Worm (Caenorhabditis elegans) whole organism, L4 larva: ENCODE results near the gene C24D10.2.

Source experiments
- D1046.2 ChIP-seq: fragments of 200-800 bp; sonication (Bioruptor generic); IDR thresholded peaks from 2 replicates; pipeline ENCODE4 v1.3.6; 2022; ENCODE audit warnings: missing genetic modification characterization, missing compliant biosample characterization
- F26F4.8 ChIP-seq: fragments of 200-800 bp; sonication (Bioruptor generic); conservative IDR thresholded peaks from 2 replicates; pipeline ENCODE4 v1.3.6; 2022; ENCODE audit warnings: missing genetic modification characterization, missing compliant biosample characterization
- F37D6.2 ChIP-seq: sonication (generic microtip); optimal IDR thresholded peaks from 2 replicates; lab custom pipeline; 2016; ENCODE audit warnings: mild to moderate bottlenecking, missing genetic modification characterization, missing compliant biosample characterization
- R02D3.7 ChIP-seq: fragments of 150-350 bp; sonication (generic microtip); optimal IDR thresholded peaks from 3 replicates; lab custom pipeline; 2014; ENCODE audit warnings: missing biosample characterization, missing genetic modification characterization
- T20F7.1 ChIP-seq: fragments of 200-800 bp; sonication (Bioruptor generic); optimal IDR thresholded peaks from 2 replicates; lab custom pipeline; 2018; ENCODE audit warnings: mild to moderate bottlenecking, missing genetic modification characterization, missing compliant biosample characterization
- Y105C5A.15 ChIP-seq: fragments of 200-800 bp; sonication (Bioruptor generic); IDR thresholded peaks from 2 replicates; pipeline ENCODE4 v1.3.6; 2022; ENCODE audit warnings: missing genetic modification characterization, missing compliant biosample characterization
- Y48G9A.11 ChIP-seq: fragments of 200-800 bp; sonication (Bioruptor generic); IDR thresholded peaks from 2 replicates; pipeline ENCODE4 v1.3.6; 2022; ENCODE audit warnings: missing genetic modification reagents, missing genetic modification characterization, missing compliant biosample characterization
- ama-1 ChIP-seq: fragments of 150-350 bp; optimal IDR thresholded peaks from 2 replicates; lab custom pipeline; 2014; ENCODE audit warnings: inconsistent platforms, mixed read lengths
- attf-4 ChIP-seq: sonication (generic microtip); optimal IDR thresholded peaks from 3 replicates; lab custom pipeline; 2017; ENCODE audit warnings: missing biosample characterization, missing genetic modification characterization
- ceh-20 ChIP-seq: fragments of 200-800 bp; sonication (Bioruptor generic); IDR thresholded peaks from 2 replicates; pipeline ENCODE4 v1.3.6; 2022; ENCODE audit warnings: missing genetic modification reagents, missing genetic modification characterization, missing compliant biosample characterization
- ceh-28 ChIP-seq: fragments of 150-350 bp; optimal IDR thresholded peaks from 2 replicates; lab custom pipeline; 2014; ENCODE audit warnings: missing biosample characterization, missing genetic modification reagents, missing genetic modification characterization
- ceh-44 ChIP-seq: fragments of 200-800 bp; sonication (Bioruptor generic); IDR thresholded peaks from 2 replicates; pipeline ENCODE4 v1.3.6; 2022; ENCODE audit warnings: missing genetic modification reagents, missing genetic modification characterization, missing compliant biosample characterization
- ceh-62 ChIP-seq: sonication (generic microtip); optimal IDR thresholded peaks from 2 replicates; lab custom pipeline; 2017; ENCODE audit warnings: missing biosample characterization, missing genetic modification characterization
- cey-2 ChIP-seq: sonication (generic microtip); optimal IDR thresholded peaks from 3 replicates; lab custom pipeline; 2017; ENCODE audit warnings: missing genetic modification characterization, mild to moderate bottlenecking, missing compliant biosample characterization, antibody characterized with exemption, borderline replicate concordance; ENCODE audit not compliant: insufficient read depth
- daf-12 ChIP-seq: fragments of 150-350 bp; optimal IDR thresholded peaks from 2 replicates; lab custom pipeline; 2014; ENCODE audit warnings: missing biosample characterization, missing genetic modification reagents, missing genetic modification characterization
- daf-16 ChIP-seq, 3 experiments: sonication (generic microtip); optimal IDR thresholded peaks; 2 replicates each; lab custom pipeline; 2016 to 2017; ENCODE audit warnings: missing genetic modification characterization in 3 of 3, missing genetic modification reagents in 3 of 3, mild to moderate bottlenecking in 2 of 3, missing compliant biosample characterization in 2 of 3, missing biosample characterization in 1 of 3, moderate library complexity in 1 of 3
- daf-19 ChIP-seq: fragments of 200-800 bp; sonication (Bioruptor generic); conservative IDR thresholded peaks from 2 replicates; pipeline ENCODE4 v1.3.6; 2022; ENCODE audit warnings: missing genetic modification characterization, missing compliant biosample characterization
- dmd-8 ChIP-seq: fragments of 200-800 bp; sonication (Bioruptor generic); IDR thresholded peaks from 2 replicates; pipeline ENCODE4 v1.3.6; 2022; ENCODE audit warnings: missing genetic modification characterization, missing compliant biosample characterization
- hlh-11 ChIP-seq: fragments of 200-800 bp; sonication (Bioruptor generic); optimal IDR thresholded peaks from 2 replicates; lab custom pipeline; 2018; ENCODE audit warnings: mild to moderate bottlenecking, missing genetic modification characterization, missing compliant biosample characterization
- hlh-30 ChIP-seq: sonication (generic microtip); optimal IDR thresholded peaks from 2 replicates; lab custom pipeline; 2017; ENCODE audit warnings: antibody characterized with exemption, mild to moderate bottlenecking, missing genetic modification characterization, missing compliant biosample characterization; ENCODE audit not compliant: insufficient read depth
- lin-1 ChIP-seq: fragments of 200-800 bp; sonication (Bioruptor generic); IDR thresholded peaks from 2 replicates; pipeline ENCODE4 v1.3.6; 2022; ENCODE audit warnings: missing genetic modification reagents, missing genetic modification characterization, missing compliant biosample characterization
- lin-13 ChIP-seq: fragments of 150-350 bp; optimal IDR thresholded peaks from 2 replicates; lab custom pipeline; 2014; ENCODE audit warnings: missing biosample characterization, missing genetic modification reagents, missing genetic modification characterization
- lin-15B ChIP-seq: fragments of 150-350 bp; sonication (generic microtip); optimal IDR thresholded peaks from 3 replicates; lab custom pipeline; 2014; ENCODE audit warnings: missing biosample characterization, missing genetic modification characterization
- lir-3 ChIP-seq: sonication (generic microtip); optimal IDR thresholded peaks from 2 replicates; lab custom pipeline; 2016; ENCODE audit warnings: mild to moderate bottlenecking, missing genetic modification characterization, missing compliant biosample characterization
- lsy-2 ChIP-seq, 2 experiments: fragments of 150-350 bp in 1 of 2; sonication (generic microtip) in 1 of 2; optimal IDR thresholded peaks; 2 replicates each; lab custom pipeline; 2014 to 2017; ENCODE audit warnings: missing biosample characterization in 2 of 2, missing genetic modification characterization in 2 of 2
- madf-5 ChIP-seq, 2 experiments: fragments of 200-800 bp; sonication (Bioruptor generic); IDR thresholded peaks; 2 replicates each; pipeline ENCODE4 v1.3.6; 2022; ENCODE audit warnings: missing compliant biosample characterization in 2 of 2, missing genetic modification characterization in 2 of 2
- madf-9 ChIP-seq: fragments of 200-800 bp; sonication (Bioruptor generic); conservative IDR thresholded peaks from 2 replicates; pipeline ENCODE4 v1.3.6; 2022; ENCODE audit warnings: missing genetic modification reagents, missing genetic modification characterization, missing compliant biosample characterization
- mdl-1 ChIP-seq, 2 experiments: fragments of 150-350 bp in 1 of 2; sonication (generic microtip) in 1 of 2; optimal IDR thresholded peaks; 2 replicates each; lab custom pipeline; 2014 to 2017; ENCODE audit warnings: missing biosample characterization in 2 of 2, missing genetic modification characterization in 2 of 2
- mep-1 ChIP-seq: fragments of 150-350 bp; sonication (generic microtip); optimal IDR thresholded peaks from 3 replicates; lab custom pipeline; 2014; ENCODE audit warnings: missing biosample characterization, missing genetic modification characterization
- mes-2 ChIP-seq: sonication (generic microtip); optimal IDR thresholded peaks from 2 replicates; lab custom pipeline; 2016; ENCODE audit warnings: missing genotype, mild to moderate bottlenecking, missing genetic modification characterization, missing compliant biosample characterization; ENCODE audit not compliant: poor library complexity, severe bottlenecking
- mxl-2 ChIP-seq: fragments of 200-800 bp; sonication (Bioruptor generic); conservative IDR thresholded peaks from 2 replicates; pipeline ENCODE4 v1.3.6; 2022; ENCODE audit warnings: missing genetic modification reagents, missing genetic modification characterization, missing compliant biosample characterization
- nhr-102 ChIP-seq: sonication (generic microtip); optimal IDR thresholded peaks from 2 replicates; lab custom pipeline; 2016; ENCODE audit warnings: mild to moderate bottlenecking, missing genetic modification characterization, moderate library complexity, missing compliant biosample characterization
- nhr-42 ChIP-seq: fragments of 200-800 bp; sonication (Bioruptor generic); IDR thresholded peaks from 2 replicates; pipeline ENCODE4 v1.3.6; 2022; ENCODE audit warnings: missing genetic modification characterization, missing compliant biosample characterization
- nhr-48 ChIP-seq: sonication (generic microtip); optimal IDR thresholded peaks from 2 replicates; lab custom pipeline; 2016; ENCODE audit warnings: mild to moderate bottlenecking, missing genetic modification characterization, missing compliant biosample characterization
- nhr-6 ChIP-seq: fragments of 150-350 bp; optimal IDR thresholded peaks from 2 replicates; lab custom pipeline; 2014; ENCODE audit warnings: missing biosample characterization, missing genetic modification characterization
- pqm-1 ChIP-seq: sonication (generic microtip); optimal IDR thresholded peaks from 2 replicates; lab custom pipeline; 2017; ENCODE audit warnings: missing biosample characterization, missing genetic modification characterization
- rbr-2 ChIP-seq: sonication (generic microtip); optimal IDR thresholded peaks from 2 replicates; lab custom pipeline; 2016; ENCODE audit warnings: missing genotype, missing genetic modification characterization, missing compliant biosample characterization
- snpc-1.2 ChIP-seq: fragments of 200-800 bp; sonication (Bioruptor generic); IDR thresholded peaks from 2 replicates; pipeline ENCODE4 v1.3.6; 2022; ENCODE audit warnings: missing genetic modification reagents, missing genetic modification characterization, missing compliant biosample characterization
- snpc-4 ChIP-seq: fragments of 150-350 bp; optimal IDR thresholded peaks from 2 replicates; lab custom pipeline; 2014; ENCODE audit warnings: missing biosample characterization, missing genetic modification characterization
- spr-1 ChIP-seq: sonication (generic microtip); optimal IDR thresholded peaks from 2 replicates; lab custom pipeline; 2016; ENCODE audit warnings: mild to moderate bottlenecking, missing genetic modification characterization, missing compliant biosample characterization
- tra-1 ChIP-seq: fragments of 200-800 bp; sonication (Bioruptor generic); IDR thresholded peaks from 2 replicates; pipeline ENCODE4 v1.3.6; 2022; ENCODE audit warnings: missing genetic modification reagents, missing genetic modification characterization, missing compliant biosample characterization
- unc-130 ChIP-seq: sonication (generic microtip); optimal IDR thresholded peaks from 2 replicates; lab custom pipeline; 2016; ENCODE audit warnings: missing genetic modification reagents, missing genetic modification characterization, missing compliant biosample characterization
- unc-62 ChIP-seq, 3 experiments: fragments of 150-350 bp in 1 of 3; sonication (generic microtip); optimal IDR thresholded peaks in 2 of 3; peaks in 1 of 3; 1 replicate in 1 of 3; 2 replicates in 2 of 3; lab custom pipeline; 2014 to 2017; ENCODE audit warnings: missing biosample characterization in 3 of 3, missing genetic modification characterization in 3 of 3, missing genetic modification reagents in 3 of 3, missing genotype in 1 of 3
- zag-1 ChIP-seq: fragments of 150-350 bp; optimal IDR thresholded peaks from 2 replicates; lab custom pipeline; 2014; ENCODE audit warnings: missing biosample characterization, missing genetic modification characterization
- zfp-2 ChIP-seq: sonication (generic microtip); optimal IDR thresholded peaks from 2 replicates; lab custom pipeline; 2016; ENCODE audit warnings: mild to moderate bottlenecking, missing genetic modification characterization, missing compliant biosample characterization
- zfp-3 ChIP-seq: fragments of 200-800 bp; sonication (Bioruptor generic); conservative IDR thresholded peaks from 2 replicates; pipeline ENCODE4 v1.3.6; 2022; ENCODE audit warnings: missing genetic modification reagents, missing genetic modification characterization, missing compliant biosample characterization
- zip-2 ChIP-seq: fragments of 150-350 bp; optimal IDR thresholded peaks from 2 replicates; lab custom pipeline; 2014; ENCODE audit warnings: missing biosample characterization, missing genetic modification characterization
- ztf-7 ChIP-seq: fragments of 150-350 bp; optimal IDR thresholded peaks from 2 replicates; lab custom pipeline; 2014; ENCODE audit warnings: missing biosample characterization, missing genetic modification characterization

Gene C24D10.2

ce11 chrIV:5173032-5173431, 9.9 kb downstream of the C24D10.2 start, which contains the start of gene lam-1:
TSS of gene lam-1 (plus strand) at chrIV:5173332.
- TF ChIP-seq mxl-2 (no peak), snpc-4 (tag; lab: Kevin White, UChicago) (no peak), mdl-1 (tag; optimal IDR thresholded peaks at IDR 0.05; lab: Kevin White, UChicago) (no peak), Y48G9A.11 (GFP tag; lab: Robert Waterston, UW) (no peak), ztf-7 (tag; lab: Kevin White, UChicago) (no peak), lsy-2 (tag; optimal IDR thresholded peaks at IDR 0.05; lab: Kevin White, UChicago) (no peak), zag-1 (no peak), unc-130 (no peak), R02D3.7 (no peak), dmd-8 (GFP tag; lab: Robert Waterston, UW) (no peak), ceh-28 (no peak), lin-13 (GFP tag; lab: Kevin White, UChicago) (no peak), pqm-1 (tag; lab: Kevin White, UChicago) (no peak), mep-1 (tag; lab: Kevin White, UChicago) (no peak), F26F4.8 (GFP tag; lab: Robert Waterston, UW) (no peak), F37D6.2 (tag; lab: Kevin White, UChicago) (no peak), rbr-2 (tag; lab: Kevin White, UChicago) (no peak), D1046.2 (no peak), hlh-11 (tag; lab: Kevin White, UChicago) (no peak)

- peak in 1 of 2 experiments; percentile 28 for TF ChIP-seq mdl-1 (tag; optimal IDR thresholded peaks at IDR 0.05; lab: Kevin White, UChicago)
- peak; percentile 82 for TF ChIP-seq nhr-48 (tag; lab: Kevin White, UChicago)
- TF ChIP-seq ceh-62 (tag; lab: Kevin White, UChicago), result no peak
- peak; percentile 82 for TF ChIP-seq nhr-42 (GFP tag; lab: Robert Waterston, UW)
- peak; percentile 47 for TF ChIP-seq zfp-2 (tag; lab: Kevin White, UChicago)
- peak; percentile 92 for TF ChIP-seq spr-1
- peak; percentile 97 for TF ChIP-seq snpc-1.2
- TF ChIP-seq cey-2 (tag; lab: Kevin White, UChicago), result no peak
- TF ChIP-seq zip-2 (tag; lab: Kevin White, UChicago), result peak; percentile 49
- no peak; the same call in 1 of the 2 replicates for TF ChIP-seq zfp-3 (GFP tag; lab: Robert Waterston, UW)
- TF ChIP-seq daf-19 (GFP tag; lab: Robert Waterston, UW), result peak; percentile 65; the same call in 1 of the 2 replicates
- no peak for TF ChIP-seq zag-1
- peak in 1 of 2 experiments; percentile 86 for TF ChIP-seq unc-62 (GFP tag; optimal IDR thresholded peaks at IDR 0.05 in 1 of 2; lab: Kevin White, UChicago)
- TF ChIP-seq unc-62 (tag; optimal IDR thresholded peaks at IDR 0.05; lab: Kevin White, UChicago), result no peak
- peak; percentile 81 for TF ChIP-seq nhr-6 (tag; lab: Kevin White, UChicago)
- peak; percentile 91 for TF ChIP-seq lin-1 (GFP tag; lab: Robert Waterston, UW)
- peak; percentile 67; the same call in 1 of the 2 replicates for TF ChIP-seq tra-1 (GFP tag; lab: Robert Waterston, UW)
- TF ChIP-seq pqm-1 (tag; lab: Kevin White, UChicago), result no peak
- TF ChIP-seq mep-1 (tag; lab: Kevin White, UChicago), result peak; percentile 95
- TF ChIP-seq Y105C5A.15 (GFP tag; lab: Robert Waterston, UW), result no peak
- TF ChIP-seq R02D3.7, result no peak
- peak; percentile 90 for TF ChIP-seq ceh-20 (GFP tag; lab: Robert Waterston, UW)
- TF ChIP-seq ztf-7 (tag; lab: Kevin White, UChicago), result no peak
- peak; percentile 95 for TF ChIP-seq mes-2 (tag; lab: Kevin White, UChicago)
- 0 out of 2 replicates have a peak, but pooled peaks have one; percentile 54 for TF ChIP-seq madf-9 (GFP tag; lab: Robert Waterston, UW)
- no peak for TF ChIP-seq madf-5 (GFP tag; IDR thresholded peaks at IDR 0.05; lab: Robert Waterston, UW)
- no peak for TF ChIP-seq dmd-8 (GFP tag; lab: Robert Waterston, UW)
- TF ChIP-seq attf-4, result no peak
- TF ChIP-seq lin-15B (tag; lab: Kevin White, UChicago), result peak; percentile 69
- peak; percentile 43 to 98 for TF ChIP-seq daf-16 (GFP tag; optimal IDR thresholded peaks at IDR 0.05; lab: Kevin White, UChicago)
- TF ChIP-seq daf-16 (tag; optimal IDR thresholded peaks at IDR 0.05; lab: Kevin White, UChicago), result peak; percentile 93
- no peak for TF ChIP-seq ceh-44 (GFP tag; lab: Robert Waterston, UW)
- TF ChIP-seq lir-3 (tag; lab: Kevin White, UChicago), result no peak
- peak; percentile 85 for TF ChIP-seq hlh-30 (tag; lab: Kevin White, UChicago)
- no peak for TF ChIP-seq daf-12 (tag; lab: Kevin White, UChicago)
- TF ChIP-seq T20F7.1 (GFP tag; lab: Kevin White, UChicago), result peak; percentile 81
- TF ChIP-seq nhr-102 (tag; lab: Kevin White, UChicago), result peak; percentile 94
- peak; percentile 51 for TF ChIP-seq unc-130
- TF ChIP-seq ama-1 (lab: Kevin White, UChicago), result peak; percentile 65
These were observed 20.6 kb downstream of the C24D10.2 start, which contains the start of gene W03F8.4 for ce11 chrIV:5183755-5184166. TSS of gene W03F8.4 (plus strand) at chrIV:5184123.
